Worm (Caenorhabditis elegans): Measurements from ENCODE around the gene atrn-1.

Gene atrn-1

ce11 chrX:14708176-14708642, 3.2 kb upstream of the atrn-1 start (continued):
- no peak for TF ChIP-seq unc-3 (GFP tag; conservative IDR thresholded peaks at IDR 0.05)
- TF ChIP-seq unc-3 (tag; optimal IDR thresholded peaks at IDR 0.05), result peak; percentile 61
- TF ChIP-seq pha-2 (tag; optimal IDR thresholded peaks at IDR 0.05), result no peak
- no peak for TF ChIP-seq eyg-1 (tag; optimal IDR thresholded peaks at IDR 0.05)
- peak; percentile 92 for TF ChIP-seq ceh-31 (tag; optimal IDR thresholded peaks at IDR 0.05)
- peak; percentile 15 for TF ChIP-seq ceh-2 (tag; optimal IDR thresholded peaks at IDR 0.05)
- TF ChIP-seq unc-55 (GFP tag; optimal IDR thresholded peaks at IDR 0.05), result peak; percentile 73
- TF ChIP-seq pqm-1 (tag; optimal IDR thresholded peaks at IDR 0.05), result peak; percentile 57
- no peak for TF ChIP-seq unc-86 (tag; optimal IDR thresholded peaks at IDR 0.05)
- peak; percentile 97 for TF ChIP-seq ceh-18 (tag; optimal IDR thresholded peaks at IDR 0.05)
- TF ChIP-seq ceh-30 (tag; optimal IDR thresholded peaks at IDR 0.05), result no peak
- TF ChIP-seq ttx-3 (tag; optimal IDR thresholded peaks at IDR 0.05), result no peak
- TF ChIP-seq ztf-16 (tag; optimal IDR thresholded peaks at IDR 0.05), result peak; percentile 49
- TF ChIP-seq sox-4 (tag; optimal IDR thresholded peaks at IDR 0.05), result no peak
- peak; percentile 15 for TF ChIP-seq pag-3 (tag; optimal IDR thresholded peaks at IDR 0.05; ENCODE audit: borderline replicate concordance)
- peak; percentile 5 for TF ChIP-seq ceh-6 (GFP tag; optimal IDR thresholded peaks at IDR 0.05)
- peak; percentile 18 for TF ChIP-seq che-1 (tag; optimal IDR thresholded peaks at IDR 0.05)
- no peak for TF ChIP-seq mec-3 (tag; optimal IDR thresholded peaks at IDR 0.05; ENCODE audit: borderline replicate concordance)
- TF ChIP-seq ref-2 (tag; optimal IDR thresholded peaks at IDR 0.05), result peak; percentile 79
- peak; percentile 43 for TF ChIP-seq F13H6.1 (tag; optimal IDR thresholded peaks at IDR 0.05)
- peak; percentile 48 for TF ChIP-seq C08G9.2 (tag; optimal IDR thresholded peaks at IDR 0.05)
- TF ChIP-seq tbx-7 (tag; optimal IDR thresholded peaks at IDR 0.05), result no peak
- peak; percentile 99 for TF ChIP-seq pros-1 (tag; optimal IDR thresholded peaks at IDR 0.05)
- no peak for TF ChIP-seq ama-1 (optimal IDR thresholded peaks at IDR 0.05)
- TF ChIP-seq pha-4 (tag; optimal IDR thresholded peaks at IDR 0.05), result no peak
- peak; percentile 26 for TF ChIP-seq K09A11.1 (tag; optimal IDR thresholded peaks at IDR 0.05; ENCODE audit: insufficient read depth)
- peak; percentile 84 for TF ChIP-seq sdc-2 (tag; optimal IDR thresholded peaks at IDR 0.05)
- TF ChIP-seq madf-2 (tag; optimal IDR thresholded peaks at IDR 0.05), result peak; percentile 53
- peak; percentile 81 for TF ChIP-seq ceh-14 (tag; optimal IDR thresholded peaks at IDR 0.05)
- peak; percentile 38 for TF ChIP-seq dmd-4 (tag; optimal IDR thresholded peaks at IDR 0.05; ENCODE audit: borderline replicate concordance)
- peak; percentile 44 for TF ChIP-seq syd-9 (tag; optimal IDR thresholded peaks at IDR 0.05)
- TF ChIP-seq hlh-6 (tag; optimal IDR thresholded peaks at IDR 0.05), result peak; percentile 45
- TF ChIP-seq zip-5 (tag; optimal IDR thresholded peaks at IDR 0.05), result no peak

ce11 chrX:14709591-14709990, 1.8 kb upstream of the atrn-1 start:
- TF ChIP-seq nhr-232 (tag; optimal IDR thresholded peaks at IDR 0.05), result no peak
- no peak for TF ChIP-seq ets-4 (tag; optimal IDR thresholded peaks at IDR 0.05)
- no peak for TF ChIP-seq ceh-2 (tag; optimal IDR thresholded peaks at IDR 0.05)
- TF ChIP-seq pag-3 (tag; optimal IDR thresholded peaks at IDR 0.05; ENCODE audit: borderline replicate concordance), result no peak
- TF ChIP-seq eyg-1 (tag; optimal IDR thresholded peaks at IDR 0.05), result no peak
- TF ChIP-seq ceh-22 (tag; optimal IDR thresholded peaks at IDR 0.05), result no peak
- TF ChIP-seq Y22D7AL.16 (tag; optimal IDR thresholded peaks at IDR 0.05), result no peak
- no peak for TF ChIP-seq K09A11.1 (tag; optimal IDR thresholded peaks at IDR 0.05; ENCODE audit: insufficient read depth)
- no peak for TF ChIP-seq lin-11 (tag; optimal IDR thresholded peaks at IDR 0.05)
- TF ChIP-seq gmeb-2 (tag; optimal IDR thresholded peaks at IDR 0.05), result no peak
- no peak for TF ChIP-seq hlh-30 (tag; optimal IDR thresholded peaks at IDR 0.05; ENCODE audit: insufficient read depth)
- no peak for TF ChIP-seq mec-3 (tag; optimal IDR thresholded peaks at IDR 0.05; ENCODE audit: borderline replicate concordance)
- no peak for TF ChIP-seq pax-1 (tag; optimal IDR thresholded peaks at IDR 0.05)
- TF ChIP-seq dmd-4 (tag; optimal IDR thresholded peaks at IDR 0.05; ENCODE audit: borderline replicate concordance), result no peak
- TF ChIP-seq lim-6 (tag; optimal IDR thresholded peaks at IDR 0.05), result no peak
- no peak for TF ChIP-seq dve-1 (tag; optimal IDR thresholded peaks at IDR 0.05)
- TF ChIP-seq syd-9 (tag; optimal IDR thresholded peaks at IDR 0.05), result no peak

Measured in whole organism, late embryonic.